Worm (Caenorhabditis elegans): ENCODE data around the gene sec-3.

sec-3 gene

ce11 chrX:3102817-3103216 lies 3.2 kb upstream of the sec-3 start (continued):
- TF ChIP-seq akir-1 (GFP tag; optimal IDR thresholded peaks at IDR 0.05) (no peak), ceh-79 (tag; optimal IDR thresholded peaks at IDR 0.05) (no peak), K12H6.12 (tag; optimal IDR thresholded peaks at IDR 0.05) (no peak), madf-6 (GFP tag; IDR thresholded peaks at IDR 0.05) (no peak)

- TF ChIP-seq ztf-26 (tag; optimal IDR thresholded peaks at IDR 0.05): no peak
- TF ChIP-seq cebp-1 (GFP tag; IDR thresholded peaks at IDR 0.05): no peak
- peak; percentile 27 for TF ChIP-seq cebp-1 (tag; optimal IDR thresholded peaks at IDR 0.05)
- peak; percentile 0 for TF ChIP-seq nhr-80 (tag; optimal IDR thresholded peaks at IDR 0.05)
- TF ChIP-seq pha-4 (tag; optimal IDR thresholded peaks at IDR 0.05): peak; percentile 6
- TF ChIP-seq C17E4.6 (GFP tag; IDR thresholded peaks at IDR 0.05): no peak
Observed at ce11 chrX:3102165-3102564, 2.5 kb upstream of the sec-3 start, which contains the start of gene ztf-13. ztf-13 (minus strand) TSS chrX:3102175.

ce11 chrX:3101562-3101961 lies 1.9 kb upstream of the sec-3 start:
- TF ChIP-seq snpc-1.1 (tag; optimal IDR thresholded peaks at IDR 0.05; ENCODE audit: insufficient read depth) (no peak), ztf-18 (tag; optimal IDR thresholded peaks at IDR 0.05) (peak; percentile 21), hlh-26 (GFP tag; conservative IDR thresholded peaks at IDR 0.05) (no peak), K12H6.12 (tag; optimal IDR thresholded peaks at IDR 0.05) (peak; percentile 4), nhr-80 (tag; optimal IDR thresholded peaks at IDR 0.05) (peak; percentile 53), Y67H2A.10 (GFP tag; conservative IDR thresholded peaks at IDR 0.05) (no peak), rec-8 (tag; optimal IDR thresholded peaks at IDR 0.05) (no peak), nfyb-1 (GFP tag; IDR thresholded peaks at IDR 0.05) (no peak)

ce11 chrX:3094304-3094703 lies 5.3 kb downstream of the sec-3 start, which contains the start of gene wrt-2:
wrt-2 (minus strand) TSS chrX:3094349.
- no peak for TF ChIP-seq lin-35 (GFP tag; optimal IDR thresholded peaks at IDR 0.05)
- TF ChIP-seq mel-28 (tag; optimal IDR thresholded peaks at IDR 0.05; ENCODE audit: borderline replicate concordance): no peak
- TF ChIP-seq zfh-2 (GFP tag; conservative IDR thresholded peaks at IDR 0.05): peak; percentile 60
- TF ChIP-seq unc-62 (GFP tag; optimal IDR thresholded peaks at IDR 0.05): no peak
- TF ChIP-seq egrh-3 (GFP tag; IDR thresholded peaks at IDR 0.05): no peak

ce11 chrX:3092460-3092859 lies 7.2 kb downstream of the sec-3 start:
- TF ChIP-seq Y56A3A.18 (GFP tag; IDR thresholded peaks at IDR 0.05): no peak
- no peak for TF ChIP-seq T26A5.8 (tag; optimal IDR thresholded peaks at IDR 0.05)
- TF ChIP-seq hlh-26 (GFP tag; conservative IDR thresholded peaks at IDR 0.05): no peak
- TF ChIP-seq lin-35 (GFP tag; optimal IDR thresholded peaks at IDR 0.05): no peak
- no peak for TF ChIP-seq F10E7.11 (tag; optimal IDR thresholded peaks at IDR 0.05)
- no peak for TF ChIP-seq ekl-4 (GFP tag; IDR thresholded peaks at IDR 0.05)
- TF ChIP-seq sea-2 (GFP tag; IDR thresholded peaks at IDR 0.05): no peak
- TF ChIP-seq ztf-3 (GFP tag; optimal IDR thresholded peaks at IDR 0.05): peak; percentile 6
- TF ChIP-seq zim-3 (tag; optimal IDR thresholded peaks at IDR 0.05): no peak
- TF ChIP-seq tbp1 (GFP tag; optimal IDR thresholded peaks at IDR 0.05): no peak
- TF ChIP-seq bed-1 (GFP tag; IDR thresholded peaks at IDR 0.05): no peak
- peak; percentile 27 for TF ChIP-seq ztf-26 (tag; optimal IDR thresholded peaks at IDR 0.05)
- TF ChIP-seq B0035.1 (tag; optimal IDR thresholded peaks at IDR 0.05): no peak
- TF ChIP-seq mcd-1 (GFP tag; IDR thresholded peaks at IDR 0.05): peak; percentile 57
- TF ChIP-seq ama-1 (optimal IDR thresholded peaks at IDR 0.05): peak; percentile 69
- no peak for TF ChIP-seq ama-1 (GFP tag; optimal IDR thresholded peaks at IDR 0.05)
- TF ChIP-seq aptf-2 (GFP tag; conservative IDR thresholded peaks at IDR 0.05): 0 out of 2 replicates have a peak, but pooled peaks have one; percentile 17
- no peak for TF ChIP-seq chd-7 (tag; optimal IDR thresholded peaks at IDR 0.05)
- 0 out of 2 replicates have a peak, but pooled peaks have one; percentile 16 for TF ChIP-seq rcor-1 (GFP tag; IDR thresholded peaks at IDR 0.05)
- TF ChIP-seq nhr-80 (tag; optimal IDR thresholded peaks at IDR 0.05): no peak
- no peak for TF ChIP-seq ztf-18 (tag; optimal IDR thresholded peaks at IDR 0.05)
- no peak for TF ChIP-seq ceh-100 (GFP tag; IDR thresholded peaks at IDR 0.05)
- no peak for TF ChIP-seq B0336.3 (GFP tag; IDR thresholded peaks at IDR 0.05)
- no peak for TF ChIP-seq die-1 (tag; optimal IDR thresholded peaks at IDR 0.05)
- TF ChIP-seq nhr-179 (tag; optimal IDR thresholded peaks at IDR 0.05): no peak
- 0 out of 2 replicates have a peak, but pooled peaks have one; percentile 10 for TF ChIP-seq egrh-3 (GFP tag; IDR thresholded peaks at IDR 0.05)
- TF ChIP-seq C17E4.6 (GFP tag; IDR thresholded peaks at IDR 0.05): no peak
- peak; percentile 4 for TF ChIP-seq athp-1 (tag; optimal IDR thresholded peaks at IDR 0.05)

Measured in whole organism, young adult.